Fruit fly (Drosophila melanogaster) whole organism, pupa: ENCODE results near the gene CG11089.

Source experiments
- CG34367 ChIP-seq: fragments of 200-800 bp; sonication (Bioruptor generic); optimal IDR thresholded peaks from 2 replicates; lab custom pipeline; 2018; ENCODE audit warnings: missing biosample characterization, mild to moderate bottlenecking, missing genetic modification characterization
- CG4496 ChIP-seq: fragments of 200-800 bp; sonication (Bioruptor generic); IDR thresholded peaks from 3 replicates; pipeline ENCODE4 v1.3.6; 2022; ENCODE audit warnings: missing biosample characterization, missing genetic modification characterization
- CG9948 ChIP-seq: fragments of 200-800 bp; sonication (Bioruptor generic); optimal IDR thresholded peaks from 2 replicates; lab custom pipeline; 2018; ENCODE audit warnings: missing biosample characterization, mild to moderate bottlenecking, missing genetic modification characterization, moderate library complexity
- Snoo ChIP-seq: fragments of 200-800 bp; sonication (Bioruptor generic); optimal IDR thresholded peaks from 3 replicates; lab custom pipeline; 2017; ENCODE audit warnings: missing biosample characterization, mild to moderate bottlenecking, missing genetic modification characterization, inconsistent platforms

- TF ChIP-seq Snoo (tag; lab: Kevin White, UChicago) (peak; percentile 58), CG34367 (tag; lab: Kevin White, UChicago) (no peak), CG4496 (peak; percentile 75; the same call in 2 of the 3 replicates), CG9948 (tag; lab: Kevin White, UChicago) (peak; percentile 57)
Measured at dm6 chr3R:24917814-24918636, 41.2 kb downstream of the CG11089 start, which contains the start of the genes PIG-S, sud1 and CG11168.
